Worm (Caenorhabditis elegans): Measurements from ENCODE around the gene hyl-2.

DNA sequence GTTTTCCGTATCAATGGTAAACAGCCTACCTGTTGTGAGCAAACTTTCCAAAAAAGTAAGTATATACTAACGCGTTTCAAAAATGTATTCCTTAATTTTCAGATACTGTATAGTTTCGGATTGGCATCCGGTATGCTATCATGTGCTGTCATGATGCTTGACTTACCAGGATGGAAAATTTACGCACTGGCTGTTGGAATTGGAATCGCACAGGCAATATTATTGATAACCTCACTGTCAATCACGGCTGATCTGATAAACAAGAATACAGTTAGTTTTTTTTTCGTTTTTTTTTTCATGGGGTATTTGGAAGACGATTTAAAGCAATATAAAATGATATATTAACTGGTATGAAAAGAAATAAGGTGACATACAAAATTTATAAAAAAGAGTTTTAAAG is 27.4 kb downstream of the hyl-2 start:
- TF ChIP-seq flt-1 (GFP tag; IDR thresholded peaks at IDR 0.05): no peak
- no peak for TF ChIP-seq tra-4 (tag; optimal IDR thresholded peaks at IDR 0.05)
- no peak for TF ChIP-seq ama-1 (optimal IDR thresholded peaks at IDR 0.05)
- TF ChIP-seq ets-7 (tag; optimal IDR thresholded peaks at IDR 0.05): no peak
- TF ChIP-seq scrt-1 (GFP tag; IDR thresholded peaks at IDR 0.05): no peak
- TF ChIP-seq hmbx-1 (tag; optimal IDR thresholded peaks at IDR 0.05): no peak
- no peak for TF ChIP-seq sea-1 (GFP tag; conservative IDR thresholded peaks at IDR 0.05)
